Worm (Caenorhabditis elegans) whole organism, dauer: ENCODE measurements around the gene C34F11.8.

Experiments used
- unc-62 ChIP-seq: sonication (generic microtip); optimal IDR thresholded peaks from 2 replicates; lab custom pipeline; 2017; ENCODE audit warnings: missing biosample characterization, missing genetic modification reagents, missing genetic modification characterization

Gene C34F11.8

ce11 chrII:5184661-5185545, 25.9 kb downstream of the C34F11.8 start:
- no peak for TF ChIP-seq unc-62

ce11 chrII:5183207-5183606, 27.6 kb downstream of the C34F11.8 start:
- no peak for TF ChIP-seq unc-62

ce11 chrII:5182451-5182850, 28.3 kb downstream of the C34F11.8 start:
- TF ChIP-seq unc-62 = no peak

ce11 chrII:5181497-5181896, 29.3 kb downstream of the C34F11.8 start:
- TF ChIP-seq unc-62 = no peak

ce11 chrII:5180272-5180671, 30.5 kb downstream of the C34F11.8 start:
- no peak for TF ChIP-seq unc-62

DNA sequence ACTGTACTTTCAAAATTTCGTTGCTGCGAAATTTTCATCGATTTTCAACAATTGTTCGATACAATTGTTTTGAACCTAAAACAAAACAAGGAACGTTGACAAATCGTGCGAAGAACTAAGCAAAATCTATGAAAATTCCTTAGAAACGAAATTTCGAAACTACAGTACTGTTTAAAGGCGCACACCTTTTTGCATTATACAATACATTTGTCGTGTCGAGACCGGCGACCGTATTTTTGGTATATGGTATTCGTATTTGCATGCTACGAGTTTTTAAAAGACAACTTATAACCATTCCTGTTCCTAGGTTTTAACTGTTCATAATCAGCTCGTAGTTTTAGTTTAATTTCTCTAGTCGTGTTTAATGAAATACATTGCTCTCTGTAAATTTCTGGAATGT, 32.2 kb downstream of the C34F11.8 start:
- no peak for TF ChIP-seq unc-62

DNA sequence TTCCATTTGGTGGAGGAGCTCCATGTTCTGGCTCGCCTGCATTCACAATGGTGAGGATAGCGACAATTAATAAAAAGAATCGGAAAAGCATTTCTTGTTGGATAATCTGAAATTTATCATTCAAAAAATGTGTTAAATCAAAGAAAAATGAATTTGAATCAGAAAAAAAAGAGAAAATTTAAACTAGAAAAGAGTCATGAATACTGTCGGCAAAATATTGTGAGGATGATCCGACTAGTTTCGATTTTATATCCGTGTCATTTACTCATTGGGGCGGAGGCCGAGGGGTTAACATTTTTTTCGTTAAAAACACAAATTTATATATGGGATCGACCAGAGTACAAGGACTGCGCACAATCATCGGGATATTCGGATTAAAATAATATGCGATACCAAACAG, 32.9 kb downstream of the C34F11.8 start, which contains the start of gene C27D6.12:
TSS of gene C27D6.12 (minus strand) at position 101 of the 400 bp plus-strand sequence.
- no peak for TF ChIP-seq unc-62

ce11 chrII:5176934-5177333, 33.8 kb downstream of the C34F11.8 start:
- no peak for TF ChIP-seq unc-62

DNA sequence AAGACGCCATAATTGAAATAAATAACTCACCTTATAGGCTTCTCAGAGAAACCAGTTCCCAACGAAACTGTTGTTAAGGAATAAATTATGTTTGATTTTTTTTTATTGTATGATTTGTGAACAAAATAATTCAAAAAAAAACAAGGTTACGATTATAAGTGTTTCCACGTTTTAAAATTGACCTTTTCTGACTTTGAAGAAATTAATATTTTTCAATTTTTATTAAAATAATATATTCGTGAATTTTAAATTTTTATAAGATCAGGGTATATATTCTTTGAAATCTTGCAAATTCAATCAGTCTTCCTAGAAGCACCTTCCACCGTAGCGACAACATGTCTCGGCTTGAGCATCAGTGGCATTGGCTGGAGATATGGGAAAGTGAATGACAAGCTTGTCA, 36.4 kb downstream of the C34F11.8 start, which contains the start of gene C27D6.3:
TSS of gene C27D6.3 (minus strand) at position 101 of the 400 bp plus-strand sequence.
- TF ChIP-seq unc-62 = no peak

ce11 chrII:5172451-5172850, 38.3 kb downstream of the C34F11.8 start, which contains the start of gene C27D6.1:
Gene C27D6.1, plus strand, starts transcription at chrII:5172751.
- no peak for TF ChIP-seq unc-62

ce11 chrII:5171610-5172009, 39.2 kb downstream of the C34F11.8 start, which contains the start of gene C27D6.15:
Gene C27D6.15, plus strand, starts transcription at chrII:5171910.
- TF ChIP-seq unc-62 = no peak

ce11 chrII:5170932-5171331, 39.8 kb downstream of the C34F11.8 start, which contains the start of gene srb-1:
Gene srb-1, minus strand, starts transcription at chrII:5171032.
- no peak for TF ChIP-seq unc-62

DNA sequence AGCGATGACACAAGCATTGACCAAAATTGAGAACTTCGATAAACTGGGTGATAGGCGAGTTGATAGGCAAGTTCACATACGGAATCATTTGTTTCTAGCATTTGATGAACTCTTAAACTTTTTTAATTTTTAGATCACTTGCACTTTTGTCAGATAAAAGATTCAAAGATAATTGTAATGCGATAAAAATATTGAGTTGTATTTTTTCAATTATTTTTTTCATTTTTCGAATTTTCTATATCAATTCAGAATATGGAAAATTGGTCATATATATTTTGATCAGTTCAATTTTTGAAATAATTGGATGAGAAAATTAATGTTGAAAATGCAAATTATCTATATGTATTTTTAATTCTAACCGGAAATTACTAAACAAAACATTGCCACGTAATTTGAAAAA, 44.0 kb downstream of the C34F11.8 start, which contains the start of gene srb-3:
TSS of gene srb-3 (minus strand) at position 101 of the 400 bp plus-strand sequence.
- no peak for TF ChIP-seq unc-62

ce11 chrII:5163283-5163682, 47.5 kb downstream of the C34F11.8 start, which contains the start of gene srb-5:
Gene srb-5, minus strand, starts transcription at chrII:5163383.
- no peak for TF ChIP-seq unc-62

DNA sequence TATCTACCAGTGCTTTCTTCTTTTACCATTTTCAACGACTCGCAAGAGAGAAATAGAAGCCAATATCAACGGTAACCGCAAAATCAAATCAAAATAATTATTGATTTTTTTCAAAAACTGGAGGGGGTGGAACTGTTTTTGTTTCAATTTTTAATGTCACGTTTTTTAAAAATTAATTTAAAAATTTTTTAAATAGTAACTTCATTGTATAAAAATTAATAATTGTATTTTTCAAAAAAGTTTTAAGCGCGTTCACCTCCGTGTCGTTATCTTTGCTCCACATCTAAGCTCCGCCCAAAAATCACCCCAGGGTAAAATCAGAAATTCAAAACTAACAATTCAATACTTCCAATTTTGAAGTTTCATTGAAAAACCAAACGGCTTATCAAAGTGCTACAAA, 49.7 kb downstream of the C34F11.8 start, which contains the start of gene C27D6.11:
TSS of gene C27D6.11 (minus strand) at position 101 of the 400 bp plus-strand sequence.
- TF ChIP-seq unc-62 = no peak
